Worm (Caenorhabditis elegans) whole organism, young adult: ENCODE data around the gene srj-37.

Experiments
- B0261.1 ChIP-seq: sonication (generic microtip); optimal IDR thresholded peaks from 2 replicates; lab custom pipeline; 2016; ENCODE audit warnings: mild to moderate bottlenecking, missing genetic modification characterization, moderate library complexity, missing compliant biosample characterization
- F39B2.1 ChIP-seq: fragments of 200-800 bp; sonication (Bioruptor generic); IDR thresholded peaks from 2 replicates; pipeline ENCODE4 v1.3.6; 2022; ENCODE audit warnings: missing genetic modification reagents, missing genetic modification characterization, missing compliant biosample characterization
- F49E8.2 ChIP-seq: sonication (generic microtip); optimal IDR thresholded peaks from 3 replicates; lab custom pipeline; 2017; ENCODE audit warnings: missing genetic modification characterization, mild to moderate bottlenecking, missing compliant biosample characterization, antibody characterized with exemption, moderate library complexity; ENCODE audit not compliant: insufficient read depth
- F57C9.4 ChIP-seq: sonication (generic microtip); optimal IDR thresholded peaks from 2 replicates; lab custom pipeline; 2017; ENCODE audit warnings: mild to moderate bottlenecking, missing genetic modification characterization, missing compliant biosample characterization
- K11D2.4 ChIP-seq: fragments of 200-800 bp; sonication (Bioruptor generic); IDR thresholded peaks from 2 replicates; pipeline ENCODE4 v1.3.6; 2022; ENCODE audit warnings: missing genetic modification reagents, missing genetic modification characterization, missing compliant biosample characterization
- K12H6.12 ChIP-seq: fragments of 200-800 bp; sonication (Bioruptor generic); optimal IDR thresholded peaks from 2 replicates; lab custom pipeline; 2018; ENCODE audit warnings: mild to moderate bottlenecking, missing genetic modification characterization, missing compliant biosample characterization
- T26A5.8 ChIP-seq: sonication (generic microtip); optimal IDR thresholded peaks from 2 replicates; lab custom pipeline; 2016; ENCODE audit warnings: missing genetic modification characterization, missing compliant biosample characterization
- Y53F4B.3 ChIP-seq: fragments of 200-800 bp; sonication (Bioruptor generic); IDR thresholded peaks from 2 replicates; pipeline ENCODE4 v1.3.6; 2022; ENCODE audit warnings: missing genetic modification reagents, missing genetic modification characterization, missing compliant biosample characterization
- Y67H2A.10 ChIP-seq: fragments of 200-800 bp; sonication (Bioruptor generic); conservative IDR thresholded peaks from 2 replicates; pipeline ENCODE4 v1.3.6; 2022; ENCODE audit warnings: missing genetic modification reagents, missing genetic modification characterization, missing compliant biosample characterization
- Y95B8A.8 ChIP-seq: fragments of 200-800 bp; sonication (Bioruptor generic); IDR thresholded peaks from 2 replicates; pipeline ENCODE4 v1.3.6; 2022; ENCODE audit warnings: missing genetic modification reagents, missing genetic modification characterization, missing compliant biosample characterization
- aptf-2 ChIP-seq: fragments of 200-800 bp; sonication (Bioruptor generic); conservative IDR thresholded peaks from 2 replicates; pipeline ENCODE4 v1.3.6; 2022; ENCODE audit warnings: missing genetic modification reagents, missing genetic modification characterization, missing compliant biosample characterization
- athp-1 ChIP-seq: sonication (generic microtip); optimal IDR thresholded peaks from 2 replicates; lab custom pipeline; 2017; ENCODE audit warnings: mild to moderate bottlenecking, missing genetic modification characterization, missing compliant biosample characterization
- attf-3 ChIP-seq: fragments of 200-800 bp; sonication (Bioruptor generic); conservative IDR thresholded peaks from 2 replicates; pipeline ENCODE4 v1.3.6; 2022; ENCODE audit warnings: missing genetic modification reagents, missing genetic modification characterization, missing compliant biosample characterization
- attf-5 ChIP-seq: fragments of 200-800 bp; sonication (Bioruptor generic); optimal IDR thresholded peaks from 2 replicates; lab custom pipeline; 2018; ENCODE audit warnings: mild to moderate bottlenecking, missing genetic modification characterization, missing compliant biosample characterization
- attf-6 ChIP-seq: fragments of 200-800 bp; sonication (Bioruptor generic); IDR thresholded peaks from 2 replicates; pipeline ENCODE4 v1.3.6; 2022; ENCODE audit warnings: missing genetic modification reagents, missing genetic modification characterization, missing compliant biosample characterization
- bed-2 ChIP-seq: fragments of 200-800 bp; sonication (Bioruptor generic); IDR thresholded peaks from 2 replicates; pipeline ENCODE4 v1.3.6; 2022; ENCODE audit warnings: missing genetic modification reagents, missing genetic modification characterization, missing compliant biosample characterization
- ceh-27 ChIP-seq: fragments of 200-800 bp; sonication (Bioruptor generic); optimal IDR thresholded peaks from 2 replicates; lab custom pipeline; 2018; ENCODE audit warnings: mild to moderate bottlenecking, missing genetic modification characterization, moderate library complexity, missing compliant biosample characterization
- ceh-91 ChIP-seq: fragments of 200-800 bp; sonication (Bioruptor generic); IDR thresholded peaks from 2 replicates; pipeline ENCODE4 v1.3.6; 2022; ENCODE audit warnings: missing genetic modification reagents, missing genetic modification characterization, missing compliant biosample characterization
- egl-44 ChIP-seq: fragments of 200-800 bp; sonication (Bioruptor generic); IDR thresholded peaks from 2 replicates; pipeline ENCODE4 v1.3.6; 2022; ENCODE audit warnings: missing genetic modification reagents, missing genetic modification characterization, missing compliant biosample characterization
- egrh-3 ChIP-seq: fragments of 200-800 bp; sonication (Bioruptor generic); IDR thresholded peaks from 2 replicates; pipeline ENCODE4 v1.3.6; 2022; ENCODE audit warnings: missing genetic modification reagents, missing genetic modification characterization, missing compliant biosample characterization
- ekl-4 ChIP-seq: fragments of 200-800 bp; sonication (Bioruptor generic); IDR thresholded peaks from 2 replicates; pipeline ENCODE4 v1.3.6; 2022; ENCODE audit warnings: missing genetic modification reagents, missing genetic modification characterization, missing compliant biosample characterization
- hsf-1 ChIP-seq: fragments of 200-800 bp; sonication (Bioruptor generic); IDR thresholded peaks from 2 replicates; pipeline ENCODE4 v1.3.6; 2022; ENCODE audit warnings: missing genetic modification reagents, missing genetic modification characterization, missing compliant biosample characterization
- lag-1 ChIP-seq: fragments of 200-800 bp; sonication (Bioruptor generic); IDR thresholded peaks from 2 replicates; pipeline ENCODE4 v1.3.6; 2022; ENCODE audit warnings: missing genetic modification reagents, missing genetic modification characterization, missing compliant biosample characterization
- lsl-1 ChIP-seq: fragments of 200-800 bp; sonication (Bioruptor generic); optimal IDR thresholded peaks from 2 replicates; lab custom pipeline; 2018; ENCODE audit warnings: mild to moderate bottlenecking, missing genetic modification characterization, moderate library complexity, missing compliant biosample characterization
- madf-3 ChIP-seq: fragments of 200-800 bp; sonication (Bioruptor generic); IDR thresholded peaks from 2 replicates; pipeline ENCODE4 v1.3.6; 2022; ENCODE audit warnings: missing genetic modification reagents, missing genetic modification characterization, missing compliant biosample characterization
- nhr-27 ChIP-seq: fragments of 200-800 bp; sonication (Bioruptor generic); optimal IDR thresholded peaks from 2 replicates; lab custom pipeline; 2018; ENCODE audit warnings: mild to moderate bottlenecking, missing genetic modification characterization, moderate library complexity, missing compliant biosample characterization
- pha-4 ChIP-seq: fragments of 150-350 bp; sonication (generic microtip); optimal IDR thresholded peaks from 2 replicates; lab custom pipeline; 2014; ENCODE audit warnings: missing biosample characterization, missing genetic modification reagents, missing genetic modification characterization
- rec-8 ChIP-seq, 2 experiments: sonication (generic microtip); optimal IDR thresholded peaks; 2 replicates each; lab custom pipeline; 2016; ENCODE audit warnings: mild to moderate bottlenecking in 2 of 2, missing genetic modification characterization in 2 of 2, missing genetic modification reagents in 2 of 2, missing genotype in 2 of 2, missing biosample characterization in 1 of 2, missing compliant biosample characterization in 1 of 2, moderate library complexity in 1 of 2
- repo-1 ChIP-seq: sonication (generic microtip); optimal IDR thresholded peaks from 2 replicates; lab custom pipeline; 2017; ENCODE audit warnings: mild to moderate bottlenecking, missing genetic modification characterization, missing compliant biosample characterization
- rpc-1 ChIP-seq, 2 experiments: fragments of 150-350 bp in 1 of 2; sonication (generic microtip) in 1 of 2; optimal IDR thresholded peaks; 2 replicates each; lab custom pipeline; 2014 to 2018; ENCODE audit warnings: missing biosample characterization in 1 of 2, missing genetic modification characterization in 1 of 2, missing genetic modification reagents in 1 of 2, missing genotype in 1 of 2
- tbx-9 ChIP-seq: sonication (generic microtip); optimal IDR thresholded peaks from 2 replicates; lab custom pipeline; 2016; ENCODE audit warnings: borderline replicate concordance, missing genetic modification characterization, inconsistent platforms, missing compliant biosample characterization
- ztf-3 ChIP-seq: fragments of 200-800 bp; sonication (Bioruptor generic); optimal IDR thresholded peaks from 2 replicates; lab custom pipeline; 2018; ENCODE audit warnings: mild to moderate bottlenecking, missing genetic modification characterization, missing compliant biosample characterization
- ztf-6 ChIP-seq: fragments of 200-800 bp; sonication (Bioruptor generic); IDR thresholded peaks from 2 replicates; pipeline ENCODE4 v1.3.6; 2022; ENCODE audit warnings: missing genetic modification reagents, missing genetic modification characterization, missing compliant biosample characterization

The srj-37 gene

ce11 chrV:652940-653339 is 14.5 kb downstream of the srj-37 start, which contains the start of gene srj-5:
Gene srj-5, minus strand, starts transcription at chrV:653040.
- TF ChIP-seq K11D2.4: no peak
- TF ChIP-seq F57C9.4 (tag; lab: Kevin White, UChicago): no peak
- no peak for TF ChIP-seq egl-44

- no peak for TF ChIP-seq F39B2.1
- TF ChIP-seq ceh-27 (GFP tag; lab: Kevin White, UChicago): no peak
- no peak for TF ChIP-seq tbx-9 (tag; lab: Kevin White, UChicago)
- TF ChIP-seq lag-1: no peak
- no peak for TF ChIP-seq nhr-27 (tag; lab: Kevin White, UChicago)
- TF ChIP-seq Y95B8A.8 (GFP tag; lab: Robert Waterston, UW): no peak
- no peak for TF ChIP-seq pha-4
- TF ChIP-seq attf-3 (GFP tag; lab: Robert Waterston, UW): no peak
- TF ChIP-seq ekl-4 (GFP tag; lab: Robert Waterston, UW): no peak
- no peak for TF ChIP-seq bed-2 (GFP tag; lab: Robert Waterston, UW)
- no peak for TF ChIP-seq B0261.1 (tag; lab: Kevin White, UChicago)
- TF ChIP-seq athp-1 (tag; lab: Kevin White, UChicago): no peak
- no peak for TF ChIP-seq repo-1
- no peak for TF ChIP-seq rec-8 (tag; optimal IDR thresholded peaks at IDR 0.05; lab: Kevin White, UChicago)
- no peak for TF ChIP-seq F49E8.2
- TF ChIP-seq K12H6.12 (tag; lab: Kevin White, UChicago): no peak
- no peak for TF ChIP-seq egl-44
- TF ChIP-seq T26A5.8 (tag; lab: Kevin White, UChicago): no peak
- no peak for TF ChIP-seq ztf-3 (GFP tag; lab: Kevin White, UChicago)
- TF ChIP-seq attf-6 (GFP tag; lab: Robert Waterston, UW): no peak
Measured at ce11 chrV:654402-654801, 16.0 kb downstream of the srj-37 start, which contains the start of gene srj-6. Gene srj-6, minus strand, starts transcription at chrV:654502.

ce11 chrV:655823-656222 is 17.4 kb downstream of the srj-37 start, which contains the start of gene srh-245:
Gene srh-245, minus strand, starts transcription at chrV:655923.
- TF ChIP-seq ztf-6 (GFP tag; lab: Robert Waterston, UW): no peak
- no peak for TF ChIP-seq aptf-2 (GFP tag; lab: Robert Waterston, UW)
- no peak for TF ChIP-seq attf-5 (GFP tag; lab: Kevin White, UChicago)

ce11 chrV:657678-658077 is 19.2 kb downstream of the srj-37 start, which contains the start of gene srh-246:
Gene srh-246, minus strand, starts transcription at chrV:657778.
- no peak for TF ChIP-seq rpc-1 (optimal IDR thresholded peaks at IDR 0.05; lab: Kevin White, UChicago)
- TF ChIP-seq rpc-1 (tag; optimal IDR thresholded peaks at IDR 0.05; lab: Kevin White, UChicago): no peak
- TF ChIP-seq lsl-1 (GFP tag; lab: Kevin White, UChicago): no peak
- TF ChIP-seq Y67H2A.10: no peak
- TF ChIP-seq egl-44: no peak
- TF ChIP-seq rec-8 (tag; optimal IDR thresholded peaks at IDR 0.05; lab: Kevin White, UChicago): no peak
- TF ChIP-seq repo-1: no peak
- TF ChIP-seq, all 124 proteins: peak for 0

ce11 chrV:658140-658539 is 19.7 kb downstream of the srj-37 start:
- TF ChIP-seq egrh-3 (peak; percentile 92), madf-3 (GFP tag; lab: Robert Waterston, UW) (peak; percentile 74; the same call in 1 of the 2 replicates), hsf-1 (GFP tag; lab: Robert Waterston, UW) (0 out of 2 replicates have a peak, but pooled peaks have one; percentile 35), Y53F4B.3 (GFP tag; lab: Robert Waterston, UW) (peak; percentile 99; the same call in 1 of the 2 replicates), ceh-91 (GFP tag; lab: Robert Waterston, UW) (peak; percentile 44; the same call in 1 of the 2 replicates)
